Fruit fly (Drosophila melanogaster) whole organism, prepupa: ENCODE measurements around the gene Chchd2.
A peak's percentile ranks its signal among the peaks of the same experiment; 100 is the strongest.

ENCODE experiments used
- CG10631 ChIP-seq: fragments of 200-800 bp; sonication (Bioruptor generic); optimal IDR thresholded peaks from 2 replicates; lab custom pipeline; 2016; ENCODE audit warnings: missing biosample characterization, missing genetic modification characterization
- CG11294 ChIP-seq: fragments of 200-800 bp; sonication (Bioruptor generic); IDR thresholded peaks from 2 replicates; pipeline ENCODE4 v1.3.6; 2022; ENCODE audit warnings: missing biosample characterization, missing genetic modification characterization
- CG11762 ChIP-seq: fragments of 200-800 bp; sonication (Bioruptor generic); optimal IDR thresholded peaks from 3 replicates; lab custom pipeline; 2016; ENCODE audit warnings: missing biosample characterization, missing genetic modification characterization; ENCODE audit not compliant: insufficient read depth
- CG11902 ChIP-seq: fragments of 200-800 bp; sonication (Bioruptor generic); optimal IDR thresholded peaks from 3 replicates; lab custom pipeline; 2016; ENCODE audit warnings: missing biosample characterization, missing genetic modification characterization
- CG34406 ChIP-seq: fragments of 200-800 bp; sonication (Bioruptor generic); optimal IDR thresholded peaks from 3 replicates; lab custom pipeline; 2016; ENCODE audit warnings: missing biosample characterization, missing genetic modification characterization
- CG6792 ChIP-seq: fragments of 200-800 bp; sonication (Bioruptor generic); optimal IDR thresholded peaks from 3 replicates; lab custom pipeline; 2016; ENCODE audit warnings: missing biosample characterization, missing genetic modification characterization
- Hr39 ChIP-seq: fragments of 200-800 bp; sonication (Bioruptor generic); optimal IDR thresholded peaks from 2 replicates; lab custom pipeline; 2016; ENCODE audit warnings: missing biosample characterization, missing genetic modification characterization
- Hr4 ChIP-seq: fragments of 200-800 bp; sonication (Bioruptor generic); optimal IDR thresholded peaks from 3 replicates; lab custom pipeline; 2016; ENCODE audit warnings: missing biosample characterization, missing genetic modification characterization
- Met ChIP-seq: fragments of 200-800 bp; sonication (Bioruptor generic); optimal IDR thresholded peaks from 3 replicates; lab custom pipeline; 2016; ENCODE audit warnings: missing biosample characterization, missing genetic modification characterization
- OdsH ChIP-seq: fragments of 200-800 bp; sonication (Bioruptor generic); optimal IDR thresholded peaks from 3 replicates; lab custom pipeline; 2016; ENCODE audit warnings: missing biosample characterization, missing genetic modification characterization
- Sox14 ChIP-seq: fragments of 200-800 bp; sonication (Bioruptor generic); optimal IDR thresholded peaks from 3 replicates; lab custom pipeline; 2016; ENCODE audit warnings: missing biosample characterization, missing genetic modification characterization
- fkh ChIP-seq: fragments of 200-800 bp; sonication (Bioruptor generic); optimal IDR thresholded peaks from 3 replicates; lab custom pipeline; 2017; ENCODE audit warnings: missing biosample characterization, mild to moderate bottlenecking, missing genetic modification characterization, moderate library complexity
- vri ChIP-seq: fragments of 200-800 bp; sonication (Bioruptor generic); optimal IDR thresholded peaks from 3 replicates; lab custom pipeline; 2016; ENCODE audit warnings: missing biosample characterization, mild to moderate bottlenecking, missing genetic modification characterization

DNA sequence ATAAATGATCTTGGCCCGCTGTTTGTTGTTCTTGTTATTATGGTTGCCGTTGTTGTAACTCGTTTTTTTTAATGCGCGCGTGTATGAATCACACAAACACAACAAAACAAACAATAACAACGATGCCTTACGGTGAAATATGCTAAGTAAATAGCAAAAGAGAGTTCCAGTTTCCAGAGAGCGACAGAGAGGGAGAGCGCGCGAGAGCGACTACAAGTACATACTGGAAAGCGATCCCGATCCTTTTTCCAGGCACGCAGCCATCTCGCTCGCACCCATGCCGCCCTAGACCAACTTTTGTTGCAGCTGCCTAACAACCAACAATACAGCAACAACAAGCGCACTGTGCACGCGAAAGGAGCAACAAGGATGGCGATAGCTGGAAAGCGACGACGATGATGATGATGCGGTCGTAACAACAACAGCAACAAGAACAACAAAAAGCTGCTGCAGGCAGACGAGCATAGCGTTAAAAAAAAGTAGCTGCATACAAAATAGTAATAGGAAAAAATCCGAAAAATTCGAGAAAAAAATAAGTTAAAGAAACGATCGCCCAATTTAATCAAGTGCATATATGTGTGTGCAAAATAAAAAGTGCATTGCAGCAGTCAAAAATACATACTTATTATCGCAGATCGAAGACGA lies 11.7 kb downstream of the Chchd2 start:
- TF ChIP-seq CG10631 (GFP tag; lab: Kevin White, UChicago) (no peak), Hr39 (GFP tag; lab: Kevin White, UChicago) (no peak), CG6792 (GFP tag; lab: Kevin White, UChicago) (no peak), Met (no peak), CG34406 (GFP tag; lab: Kevin White, UChicago) (no peak), Hr4 (no peak), CG11902 (GFP tag; lab: Kevin White, UChicago) (no peak), CG11762 (GFP tag; lab: Kevin White, UChicago) (no peak), Sox14 (GFP tag; lab: Kevin White, UChicago) (no peak), OdsH (no peak), vri (GFP tag; lab: Kevin White, UChicago) (no peak), fkh (GFP tag; lab: Kevin White, UChicago) (peak; percentile 67), CG11294 (no peak)
